Fruit fly (Drosophila melanogaster) whole organism, embryonic: ENCODE measurements around the gene CG13359.

Source experiments
- Bdp1 ChIP-seq: fragments of 200-800 bp; sonication (Bioruptor generic); optimal IDR thresholded peaks from 3 replicates; lab custom pipeline; 2016; ENCODE audit warnings: missing biosample characterization, missing genetic modification characterization
- CG10543 ChIP-seq: fragments of 200-800 bp; sonication (Bioruptor generic); optimal IDR thresholded peaks from 3 replicates; lab custom pipeline; 2017; ENCODE audit warnings: missing biosample characterization, mild to moderate bottlenecking, missing genetic modification characterization, moderate library complexity
- CG1233 ChIP-seq: fragments of 200-800 bp; sonication (Bioruptor generic); optimal IDR thresholded peaks from 4 replicates; lab custom pipeline; 2018; ENCODE audit warnings: missing biosample characterization, mild to moderate bottlenecking, missing genetic modification characterization
- CG12744 ChIP-seq: fragments of 200-800 bp; sonication (Bioruptor generic); optimal IDR thresholded peaks from 2 replicates; lab custom pipeline; 2016; ENCODE audit warnings: missing biosample characterization, missing genetic modification characterization
- CG12942 ChIP-seq: fragments of 200-800 bp; sonication (Bioruptor generic); optimal IDR thresholded peaks from 3 replicates; lab custom pipeline; 2016; ENCODE audit warnings: missing biosample characterization, missing genetic modification characterization
- CG1792 ChIP-seq: fragments of 200-800 bp; sonication (Bioruptor generic); optimal IDR thresholded peaks from 2 replicates; lab custom pipeline; 2016; ENCODE audit warnings: missing biosample characterization, missing genetic modification characterization
- CG18619 ChIP-seq: fragments of 200-800 bp; sonication (Bioruptor generic); optimal IDR thresholded peaks from 3 replicates; lab custom pipeline; 2017; ENCODE audit warnings: missing biosample characterization, mild to moderate bottlenecking, missing genetic modification characterization
- CG18764 ChIP-seq: fragments of 200-800 bp; sonication (Bioruptor generic); optimal IDR thresholded peaks from 3 replicates; lab custom pipeline; 2016; ENCODE audit warnings: missing biosample characterization, missing genetic modification characterization
- CG30431 ChIP-seq: fragments of 200-800 bp; sonication (Bioruptor generic); optimal IDR thresholded peaks from 2 replicates; lab custom pipeline; 2017; ENCODE audit warnings: missing biosample characterization, missing genetic modification characterization
- CG4424 ChIP-seq: fragments of 200-800 bp; sonication (Bioruptor generic); optimal IDR thresholded peaks from 3 replicates; lab custom pipeline; 2016; ENCODE audit warnings: missing biosample characterization, missing genetic modification characterization
- CG6254 ChIP-seq: fragments of 200-800 bp; sonication (Bioruptor generic); optimal IDR thresholded peaks from 3 replicates; lab custom pipeline; 2017; ENCODE audit warnings: mild to moderate bottlenecking, missing biosample characterization, missing genetic modification reagents, missing genetic modification characterization
- CG6765 ChIP-seq: fragments of 200-800 bp; sonication (Bioruptor generic); optimal IDR thresholded peaks from 3 replicates; lab custom pipeline; 2017; ENCODE audit warnings: missing biosample characterization, mild to moderate bottlenecking, missing genetic modification characterization
- CG7987 ChIP-seq: fragments of 200-800 bp; sonication (Bioruptor generic); optimal IDR thresholded peaks from 2 replicates; lab custom pipeline; 2018; ENCODE audit warnings: missing biosample characterization, mild to moderate bottlenecking, missing genetic modification characterization, moderate library complexity
- CG8924 ChIP-seq: fragments of 200-800 bp; optimal IDR thresholded peaks from 3 replicates; lab custom pipeline; 2019; ENCODE audit warnings: missing biosample characterization, mild to moderate bottlenecking, missing genetic modification characterization, moderate library complexity
- CG8944 ChIP-seq: fragments of 200-800 bp; sonication (Bioruptor generic); optimal IDR thresholded peaks from 3 replicates; lab custom pipeline; 2016; ENCODE audit warnings: missing biosample characterization, missing genetic modification characterization
- CG9215 ChIP-seq: fragments of 200-800 bp; sonication (Bioruptor generic); IDR thresholded peaks from 2 replicates; pipeline ENCODE4 v1.3.6; 2022; ENCODE audit warnings: missing biosample characterization, missing genetic modification characterization
- D19A ChIP-seq: fragments of 200-800 bp; optimal IDR thresholded peaks from 3 replicates; lab custom pipeline; 2019; ENCODE audit warnings: missing biosample characterization, mild to moderate bottlenecking, missing genetic modification characterization, moderate library complexity
- Dip2 ChIP-seq: fragments of 200-800 bp; sonication (Bioruptor generic); IDR thresholded peaks from 2 replicates; pipeline ENCODE4 v1.3.6; 2022; ENCODE audit warnings: missing biosample characterization, missing genetic modification characterization
- E2f2 ChIP-seq: fragments of 200-800 bp; sonication (Bioruptor generic); IDR thresholded peaks from 2 replicates; pipeline ENCODE4 v1.3.6; 2022; ENCODE audit warnings: missing biosample characterization, missing genetic modification characterization
- Fer2 ChIP-seq: fragments of 200-800 bp; sonication (Bioruptor generic); optimal IDR thresholded peaks from 2 replicates; lab custom pipeline; 2018; ENCODE audit warnings: missing biosample characterization, mild to moderate bottlenecking, missing genetic modification characterization, moderate library complexity
- Gug ChIP-seq: fragments of 200-800 bp; sonication (Bioruptor generic); IDR thresholded peaks from 4 replicates; pipeline ENCODE4 v1.3.6; 2022; ENCODE audit warnings: missing biosample characterization, missing genetic modification characterization
- H15 ChIP-seq: fragments of 200-800 bp; sonication (Bioruptor generic); IDR thresholded peaks from 3 replicates; pipeline ENCODE4 v1.3.6; 2022; ENCODE audit warnings: missing biosample characterization, missing genetic modification characterization
- Hr3 ChIP-seq: fragments of 200-800 bp; sonication (Bioruptor generic); optimal IDR thresholded peaks from 3 replicates; lab custom pipeline; 2016; ENCODE audit warnings: missing biosample characterization, missing genetic modification characterization
- Jarid2 ChIP-seq: fragments of 200-800 bp; sonication (Bioruptor generic); optimal IDR thresholded peaks from 3 replicates; lab custom pipeline; 2017; ENCODE audit warnings: mild to moderate bottlenecking, missing biosample characterization, missing genetic modification reagents, missing genetic modification characterization
- MTF-1 ChIP-seq: fragments of 200-800 bp; sonication (Bioruptor generic); optimal IDR thresholded peaks from 2 replicates; lab custom pipeline; 2018; ENCODE audit warnings: missing biosample characterization, mild to moderate bottlenecking, missing genetic modification characterization, borderline replicate concordance
- Nf-YC ChIP-seq: fragments of 200-800 bp; optimal IDR thresholded peaks from 3 replicates; lab custom pipeline; 2019; ENCODE audit warnings: missing biosample characterization, mild to moderate bottlenecking, missing genetic modification characterization, moderate library complexity
- Ptx1 ChIP-seq: fragments of 200-800 bp; sonication (Bioruptor generic); IDR thresholded peaks from 2 replicates; pipeline ENCODE4 v1.3.6; 2022; ENCODE audit warnings: missing biosample characterization, missing genetic modification characterization
- Six4 ChIP-seq: fragments of 200-800 bp; sonication (Bioruptor generic); optimal IDR thresholded peaks from 2 replicates; lab custom pipeline; 2016; ENCODE audit warnings: missing biosample characterization, missing genetic modification characterization
- Sry-β ChIP-seq: fragments of 200-800 bp; sonication (Bioruptor generic); optimal IDR thresholded peaks from 2 replicates; lab custom pipeline; 2018; ENCODE audit warnings: missing biosample characterization, mild to moderate bottlenecking, missing genetic modification characterization, moderate library complexity
- Sry-δ ChIP-seq: fragments of 200-800 bp; sonication (Bioruptor generic); optimal IDR thresholded peaks from 2 replicates; lab custom pipeline; 2016; ENCODE audit warnings: missing biosample characterization, missing genetic modification characterization
- Taf1 ChIP-seq: fragments of 200-800 bp; sonication (Bioruptor generic); IDR thresholded peaks from 2 replicates; pipeline ENCODE4 v1.3.6; 2022; ENCODE audit warnings: missing biosample characterization, missing genetic modification characterization
- YL-1 ChIP-seq: fragments of 200-800 bp; sonication (Bioruptor generic); optimal IDR thresholded peaks from 3 replicates; lab custom pipeline; 2017; ENCODE audit warnings: missing biosample characterization, mild to moderate bottlenecking, missing genetic modification characterization
- bsh ChIP-seq, 2 experiments: fragments of 200-800 bp; sonication (Bioruptor generic); optimal IDR thresholded peaks; 2 replicates each; lab custom pipeline; 2017 to 2018; ENCODE audit warnings: mild to moderate bottlenecking in 2 of 2, missing biosample characterization in 2 of 2, missing genetic modification characterization in 2 of 2, moderate library complexity in 1 of 2
- chn ChIP-seq: fragments of 200-800 bp; sonication (Bioruptor generic); optimal IDR thresholded peaks from 2 replicates; lab custom pipeline; 2016; ENCODE audit warnings: missing biosample characterization, missing genetic modification characterization
- croc ChIP-seq: fragments of 200-800 bp; sonication (Bioruptor generic); conservative IDR thresholded peaks from 3 replicates; pipeline ENCODE4 v1.3.6; 2022; ENCODE audit warnings: missing biosample characterization, missing genetic modification characterization
- dan ChIP-seq: fragments of 200-800 bp; sonication (Bioruptor generic); IDR thresholded peaks from 2 replicates; pipeline ENCODE4 v1.3.6; 2022; ENCODE audit warnings: missing biosample characterization, missing genetic modification characterization
- fd96Cb ChIP-seq: fragments of 200-800 bp; sonication (Bioruptor generic); optimal IDR thresholded peaks from 2 replicates; lab custom pipeline; 2018; ENCODE audit warnings: missing biosample characterization, mild to moderate bottlenecking, missing genetic modification characterization, moderate library complexity
- gem ChIP-seq: fragments of 200-800 bp; sonication (Bioruptor generic); optimal IDR thresholded peaks from 2 replicates; lab custom pipeline; 2019; ENCODE audit warnings: missing biosample characterization, mild to moderate bottlenecking, missing genetic modification characterization, moderate library complexity
- kni ChIP-seq: fragments of 200-800 bp; sonication (Bioruptor generic); optimal IDR thresholded peaks from 3 replicates; lab custom pipeline; 2017; ENCODE audit warnings: mild to moderate bottlenecking, missing biosample characterization, missing genetic modification reagents, missing genetic modification characterization
- nerfin-2 ChIP-seq: fragments of 200-800 bp; sonication (Bioruptor generic); IDR thresholded peaks from 2 replicates; pipeline ENCODE4 v1.3.6; 2022; ENCODE audit warnings: missing biosample characterization, missing genetic modification characterization; ENCODE audit not compliant: partially characterized antibody
- repo ChIP-seq: fragments of 200-800 bp; sonication (Bioruptor generic); optimal IDR thresholded peaks from 2 replicates; lab custom pipeline; 2016; ENCODE audit warnings: missing biosample characterization, missing genetic modification characterization
- rib ChIP-seq: fragments of 200-800 bp; sonication (Bioruptor generic); IDR thresholded peaks from 2 replicates; pipeline ENCODE4 v1.3.6; 2022; ENCODE audit warnings: missing biosample characterization, missing genetic modification characterization
- run ChIP-seq: fragments of 200-800 bp; sonication (Bioruptor generic); optimal IDR thresholded peaks from 3 replicates; lab custom pipeline; 2018; ENCODE audit warnings: missing biosample characterization, mild to moderate bottlenecking, missing genetic modification characterization
- sd ChIP-seq: fragments of 200-800 bp; sonication (Bioruptor generic); optimal IDR thresholded peaks from 3 replicates; lab custom pipeline; 2018; ENCODE audit warnings: missing biosample characterization, mild to moderate bottlenecking, missing genetic modification characterization, moderate library complexity
- shn ChIP-seq: fragments of 200-800 bp; sonication (Bioruptor generic); optimal IDR thresholded peaks from 3 replicates; lab custom pipeline; 2016; ENCODE audit warnings: missing biosample characterization, missing genetic modification characterization
- sima ChIP-seq: fragments of 200-800 bp; sonication (Bioruptor generic); optimal IDR thresholded peaks from 2 replicates; lab custom pipeline; 2016; ENCODE audit warnings: missing biosample characterization, missing genetic modification characterization
- vfl ChIP-seq: fragments of 200-800 bp; sonication (Bioruptor generic); optimal IDR thresholded peaks from 2 replicates; lab custom pipeline; 2016; ENCODE audit warnings: missing biosample characterization, missing genetic modification characterization
- wdn ChIP-seq: fragments of 200-800 bp; sonication (Bioruptor generic); IDR thresholded peaks from 2 replicates; pipeline ENCODE4 v1.3.6; 2022; ENCODE audit warnings: missing biosample characterization, missing genetic modification characterization

CG13359 gene

dm6 chrX:765039-765508, 38.2 kb downstream of the CG13359 start, which contains the start of gene RpL22 (continued):
- TF ChIP-seq Six4 (GFP tag; lab: Kevin White, UChicago) (peak; percentile 80), nerfin-2 (GFP tag; lab: Robert Waterston, UW) (no peak), fd96Cb (tag; lab: Kevin White, UChicago) (peak; percentile 53), Dip2 (GFP tag; lab: Robert Waterston, UW) (no peak), CG4424 (GFP tag; lab: Kevin White, UChicago) (peak; percentile 81), Nf-YC (tag; lab: Kevin White, UChicago) (peak; percentile 77), E2f2 (GFP tag; lab: Robert Waterston, UW) (peak; percentile 73), rib (GFP tag; lab: Robert Waterston, UW) (peak; percentile 85), Jarid2 (GFP tag; lab: Kevin White, UChicago) (peak; percentile 81), sd (peak; percentile 57), MTF-1 (GFP tag; lab: Kevin White, UChicago) (peak; percentile 93), repo (peak; percentile 88), vfl (peak; percentile 72), gem (peak; percentile 59), wdn (GFP tag; lab: Robert Waterston, UW) (peak; percentile 76), CG6765 (peak; percentile 95), CG18764 (GFP tag; lab: Kevin White, UChicago) (peak; percentile 87), CG8924 (tag; lab: Kevin White, UChicago) (peak; percentile 79), chn (peak; percentile 82), CG10543 (GFP tag; lab: Kevin White, UChicago) (peak; percentile 85), CG8944 (GFP tag; lab: Kevin White, UChicago) (peak; percentile 75), Ptx1 (peak; percentile 80), CG7987 (GFP tag; lab: Kevin White, UChicago) (peak; percentile 95), D19A (tag; lab: Kevin White, UChicago) (peak; percentile 71), CG12744 (GFP tag; lab: Kevin White, UChicago) (peak; percentile 84), Sry-δ (GFP tag; lab: Kevin White, UChicago) (peak; percentile 80), Gug (GFP tag; lab: Robert Waterston, UW) (peak; percentile 51; the same call in 2 of the 4 replicates), Sry-β (GFP tag; lab: Kevin White, UChicago) (peak; percentile 33), croc (peak; percentile 63; the same call in 2 of the 3 replicates), H15 (GFP tag; lab: Robert Waterston, UW) (peak; percentile 84), CG12942 (peak; percentile 85), Hr3 (GFP tag; lab: Kevin White, UChicago) (peak; percentile 67), Fer2 (peak; percentile 60), Taf1 (peak; percentile 46; the same call in 1 of the 2 replicates), kni (GFP tag; lab: Kevin White, UChicago) (peak; percentile 72), Bdp1 (peak; percentile 78), CG18619 (GFP tag; lab: Kevin White, UChicago) (peak; percentile 94), CG6254 (GFP tag; lab: Kevin White, UChicago) (peak; percentile 79), shn (GFP tag; lab: Kevin White, UChicago) (peak; percentile 94), bsh (GFP tag; optimal IDR thresholded peaks at IDR 0.05; lab: Kevin White, UChicago) (peak; percentile 37 to 75), sima (GFP tag; lab: Kevin White, UChicago) (peak; percentile 78), CG1792 (GFP tag; lab: Kevin White, UChicago) (peak; percentile 87), CG9215 (GFP tag; lab: Robert Waterston, UW) (peak; percentile 54), CG1233 (GFP tag; lab: Kevin White, UChicago) (peak; percentile 87), CG30431 (GFP tag; lab: Kevin White, UChicago) (peak; percentile 76), dan (GFP tag; lab: Robert Waterston, UW) (no peak), YL-1 (peak; percentile 96), run (tag; lab: Kevin White, UChicago) (peak; percentile 72)
